Worm (Caenorhabditis elegans) whole organism, dauer: Measurements from ENCODE around the gene tbck-1.
"Not testable (repeated sequence)": the region's sequence is repeated elsewhere in the genome, so short reads cannot be mapped to it uniquely, and the experiment has no call there.

Source experiments
- unc-62 ChIP-seq: sonication (generic microtip); optimal IDR thresholded peaks from 2 replicates; lab custom pipeline; 2017; ENCODE audit warnings: missing biosample characterization, missing genetic modification reagents, missing genetic modification characterization

The tbck-1 gene

ce11 chrII:4860260-4860659 lies 31.9 kb downstream of the tbck-1 start, which contains the start of the genes nspd-5 and F11G11.4:
nspd-5 (minus strand) TSS chrII:4860360.
F11G11.4 (plus strand) TSS chrII:4860594.
- TF ChIP-seq unc-62, result not testable (repeated sequence)

- no peak for TF ChIP-seq unc-62
These were observed 35.0 kb downstream of the tbck-1 start, which contains the start of the genes mpst-4 and F11G11.14 for ce11 chrII:4863357-4863756. mpst-4 (minus strand) TSS chrII:4863457. F11G11.14 (plus strand) TSS chrII:4863681.

- TF ChIP-seq unc-62, result no peak
These were observed 37.7 kb downstream of the tbck-1 start for ce11 chrII:4866045-4866444.

- TF ChIP-seq unc-62, result no peak
These were observed 39.1 kb downstream of the tbck-1 start, which contains the start of gene col-17 for ce11 chrII:4867476-4867875. col-17 (minus strand) TSS chrII:4867576.

ce11 chrII:4869793-4870343 lies 41.5 kb downstream of the tbck-1 start:
- TF ChIP-seq unc-62, result no peak

ce11 chrII:4870691-4871090 lies 42.3 kb downstream of the tbck-1 start, which contains the start of gene col-20:
col-20 (minus strand) TSS chrII:4870791.
- no peak for TF ChIP-seq unc-62

ce11 chrII:4871834-4872233 lies 43.5 kb downstream of the tbck-1 start:
- TF ChIP-seq unc-62, result no peak

- TF ChIP-seq unc-62, result no peak
These were observed 44.7 kb downstream of the tbck-1 start, which contains the start of gene col-73 for ce11 chrII:4873029-4873428. col-73 (minus strand) TSS chrII:4873129.

ce11 chrII:4874335-4874861 lies 46.0 kb downstream of the tbck-1 start, which contains the start of gene F11G11.15:
F11G11.15 (plus strand) TSS chrII:4874845.
- TF ChIP-seq unc-62, result no peak

ce11 chrII:4876091-4876490 lies 47.7 kb downstream of the tbck-1 start, which contains the start of gene F11G11.13:
F11G11.13 (minus strand) TSS chrII:4876179.
- no peak for TF ChIP-seq unc-62

DNA sequence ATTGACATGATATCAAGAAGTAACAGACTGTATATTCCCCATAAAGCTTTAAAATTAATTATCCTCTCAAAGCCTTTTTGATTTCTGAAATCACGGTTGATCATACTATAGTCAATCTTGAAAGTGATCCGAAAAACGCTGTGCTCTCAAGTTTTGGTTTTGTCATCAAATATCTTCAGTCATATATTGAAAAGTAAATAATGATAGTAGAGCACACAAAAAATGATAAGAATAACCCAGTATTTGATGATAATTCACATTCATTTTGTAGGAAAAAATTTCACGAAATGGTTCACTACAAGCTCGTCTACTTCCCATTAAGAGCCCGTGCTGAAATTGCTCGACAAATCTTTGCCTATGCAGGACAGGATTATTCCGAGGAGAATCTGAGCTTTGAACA lies 51.3 kb downstream of the tbck-1 start, which contains the start of gene gst-6:
Gene gst-6, plus strand, starts transcription at position 263 of the 400 bp plus-strand sequence.
- no peak for TF ChIP-seq unc-62

ce11 chrII:4881727-4882126 lies 53.4 kb downstream of the tbck-1 start, which contains the start of gene gst-7:
gst-7 (plus strand) TSS chrII:4882062.
- TF ChIP-seq unc-62, result no peak
